Fruit fly (Drosophila melanogaster): ENCODE data around the gene stg1.
A peak's percentile ranks its signal among the peaks of the same experiment; 100 is the strongest.

Gene stg1

dm6 chrX:21124176-21124575 lies 30.5 kb downstream of the stg1 start (continued):
- TF ChIP-seq CG9139 (GFP tag; optimal IDR thresholded peaks at IDR 0.05): no peak
- peak; percentile 54 for TF ChIP-seq dsx (GFP tag; optimal IDR thresholded peaks at IDR 0.05; ENCODE audit: poor library complexity, severe bottlenecking)
- TF ChIP-seq Lpt (GFP tag; optimal IDR thresholded peaks at IDR 0.05): peak; percentile 52
- TF ChIP-seq ss (GFP tag; optimal IDR thresholded peaks at IDR 0.05): peak; percentile 22 to 72
- TF ChIP-seq CG16779 (tag; optimal IDR thresholded peaks at IDR 0.05): no peak
- peak; percentile 80 for TF ChIP-seq eg (GFP tag; IDR thresholded peaks at IDR 0.05)
- TF ChIP-seq pdm3 (GFP tag; optimal IDR thresholded peaks at IDR 0.05): peak; percentile 83
- peak; percentile 72 for TF ChIP-seq CG11762 (GFP tag; optimal IDR thresholded peaks at IDR 0.05; ENCODE audit: insufficient read depth)
- peak; percentile 19; the same call in 1 of the 2 replicates for TF ChIP-seq CG11294 (GFP tag; IDR thresholded peaks at IDR 0.05)
- TF ChIP-seq CG1621 (tag; optimal IDR thresholded peaks at IDR 0.05): peak; percentile 30
- peak; percentile 76 for TF ChIP-seq vri (GFP tag; optimal IDR thresholded peaks at IDR 0.05)
- TF ChIP-seq Sox14 (GFP tag; optimal IDR thresholded peaks at IDR 0.05): peak; percentile 72
- peak; percentile 80 for TF ChIP-seq net (GFP tag; optimal IDR thresholded peaks at IDR 0.05)
- peak; percentile 83 for TF ChIP-seq CG31627 (GFP tag; optimal IDR thresholded peaks at IDR 0.05)
- peak; percentile 80 for TF ChIP-seq CG15336 (GFP tag; IDR thresholded peaks at IDR 0.05)
- TF ChIP-seq Sox102F (GFP tag; optimal IDR thresholded peaks at IDR 0.05): peak; percentile 86
- peak; percentile 86 for TF ChIP-seq Smox (GFP tag; optimal IDR thresholded peaks at IDR 0.05)
- peak; percentile 91 for TF ChIP-seq esn (GFP tag; optimal IDR thresholded peaks at IDR 0.05)
- no peak for TF ChIP-seq Hr38 (GFP tag; optimal IDR thresholded peaks at IDR 0.05)
- no peak for TF ChIP-seq fkh (GFP tag; optimal IDR thresholded peaks at IDR 0.05)
- peak; percentile 46 for TF ChIP-seq Eip93F (GFP tag; optimal IDR thresholded peaks at IDR 0.05)
- peak; percentile 94 for TF ChIP-seq Eip78C (GFP tag)
- TF ChIP-seq salr (GFP tag; optimal IDR thresholded peaks at IDR 0.05): peak; percentile 1 to 23
- TF ChIP-seq fd59A (GFP tag; optimal IDR thresholded peaks at IDR 0.05): peak; percentile 64
- peak; percentile 88 for TF ChIP-seq CG6792 (GFP tag; optimal IDR thresholded peaks at IDR 0.05)
- TF ChIP-seq acj6 (GFP tag; optimal IDR thresholded peaks at IDR 0.05): peak; percentile 72
- peak; percentile 52 for TF ChIP-seq Gug (GFP tag; IDR thresholded peaks at IDR 0.05)
- TF ChIP-seq Blimp-1 (GFP tag; optimal IDR thresholded peaks at IDR 0.05): peak; percentile 95
- TF ChIP-seq CG32006 (GFP tag; optimal IDR thresholded peaks at IDR 0.05): peak; percentile 74
- TF ChIP-seq Eip75B (GFP tag; optimal IDR thresholded peaks at IDR 0.05): peak; percentile 81
- TF ChIP-seq Hr4 (GFP tag; optimal IDR thresholded peaks at IDR 0.05): peak; percentile 60
- TF ChIP-seq Met (GFP tag; optimal IDR thresholded peaks at IDR 0.05): peak; percentile 86
- peak; percentile 81 for TF ChIP-seq Sox15 (GFP tag; optimal IDR thresholded peaks at IDR 0.05)
- peak; percentile 77 for TF ChIP-seq CG10631 (GFP tag; optimal IDR thresholded peaks at IDR 0.05)
- peak; percentile 81 for TF ChIP-seq CG7368 (GFP tag; optimal IDR thresholded peaks at IDR 0.05)

dm6 chrX:21125966-21126553 lies 32.4 kb downstream of the stg1 start:
- peak; percentile 28 for TF ChIP-seq Eip78C (GFP tag)
- TF ChIP-seq CG34406 (GFP tag; optimal IDR thresholded peaks at IDR 0.05): no peak

- no peak for TF ChIP-seq spab (GFP tag; optimal IDR thresholded peaks at IDR 0.05)
- TF ChIP-seq CG6276 (GFP tag; optimal IDR thresholded peaks at IDR 0.05): no peak
- TF ChIP-seq svp (GFP tag): no peak
- no peak for TF ChIP-seq CG11294 (GFP tag; IDR thresholded peaks at IDR 0.05)
- no peak for TF ChIP-seq Eip75B (GFP tag; optimal IDR thresholded peaks at IDR 0.05)
- no peak for TF ChIP-seq fkh (GFP tag; optimal IDR thresholded peaks at IDR 0.05)
- no peak for TF ChIP-seq CG3919 (GFP tag; optimal IDR thresholded peaks at IDR 0.05)
- TF ChIP-seq esn (GFP tag; optimal IDR thresholded peaks at IDR 0.05): no peak
- no peak for TF ChIP-seq CG6163 (GFP tag; IDR thresholded peaks at IDR 0.05)
- TF ChIP-seq Hr39 (GFP tag; optimal IDR thresholded peaks at IDR 0.05): no peak
- TF ChIP-seq Smox (GFP tag; optimal IDR thresholded peaks at IDR 0.05): no peak
- TF ChIP-seq CG34406 (GFP tag; optimal IDR thresholded peaks at IDR 0.05): no peak
- no peak for TF ChIP-seq CG4318 (GFP tag; optimal IDR thresholded peaks at IDR 0.05)
Measured at dm6 chrX:21126790-21127189, 33.1 kb downstream of the stg1 start.

Measured in whole organism, prepupa.